Fruit fly (Drosophila melanogaster) whole organism, embryonic: ENCODE data around the gene CG31609.

Experiments
- Blimp-1 ChIP-seq: fragments of 200-800 bp; sonication (Bioruptor generic); optimal IDR thresholded peaks from 3 replicates; lab custom pipeline; 2018; ENCODE audit warnings: missing biosample characterization, missing genetic modification characterization, mild to moderate bottlenecking, moderate library complexity, missing genetic modification reagents
- Ets65A ChIP-seq: fragments of 200-800 bp; sonication (Bioruptor generic); peaks from one replicate; lab custom pipeline; 2016; ENCODE audit warnings: missing biosample characterization, missing genetic modification characterization
- Optix ChIP-seq: fragments of 200-800 bp; sonication (Bioruptor generic); IDR thresholded peaks from 3 replicates; pipeline ENCODE4 v1.3.6; 2022; ENCODE audit warnings: missing biosample characterization, missing genetic modification characterization
- ab ChIP-seq: fragments of 200-800 bp; sonication (Bioruptor generic); optimal IDR thresholded peaks from 2 replicates; lab custom pipeline; 2016; ENCODE audit warnings: missing biosample characterization, missing genetic modification characterization
- her ChIP-seq: fragments of 200-800 bp; sonication (Bioruptor generic); optimal IDR thresholded peaks from 2 replicates; lab custom pipeline; 2016; ENCODE audit warnings: missing biosample characterization, missing genetic modification characterization

- TF ChIP-seq Ets65A (GFP tag; lab: Kevin White, UChicago): no peak
- no peak for TF ChIP-seq Blimp-1 (GFP tag; lab: Kevin White, UChicago)
- no peak for TF ChIP-seq her (GFP tag; lab: Kevin White, UChicago)
- TF ChIP-seq Optix: no peak
- TF ChIP-seq ab: no peak
Measured at dm6 chr2L:9136712-9137111, 39.3 kb downstream of the CG31609 start.
